Fruit fly (Drosophila melanogaster) whole organism, embryonic: ENCODE measurements around the gene CG14947.

Experiments used
- CG10267 ChIP-seq: fragments of 200-800 bp; sonication (Bioruptor generic); optimal IDR thresholded peaks from 2 replicates; lab custom pipeline; 2018; ENCODE audit warnings: missing biosample characterization, mild to moderate bottlenecking, missing genetic modification characterization, moderate library complexity
- CG10979 ChIP-seq: fragments of 200-800 bp; sonication (Bioruptor generic); optimal IDR thresholded peaks from 2 replicates; lab custom pipeline; 2018; ENCODE audit warnings: missing biosample characterization, mild to moderate bottlenecking, missing genetic modification characterization, moderate library complexity
- CG11085 ChIP-seq: fragments of 200-800 bp; sonication (Bioruptor generic); IDR thresholded peaks from 2 replicates; pipeline ENCODE4 v1.3.6; 2022; ENCODE audit warnings: missing biosample characterization, missing genetic modification characterization
- CG11504 ChIP-seq: fragments of 200-800 bp; sonication (Bioruptor generic); optimal IDR thresholded peaks from 3 replicates; lab custom pipeline; 2019; ENCODE audit warnings: missing biosample characterization, mild to moderate bottlenecking, missing genetic modification characterization, moderate library complexity
- CG11723 ChIP-seq: fragments of 200-800 bp; sonication (Bioruptor generic); optimal IDR thresholded peaks from 2 replicates; lab custom pipeline; 2017; ENCODE audit warnings: missing biosample characterization, mild to moderate bottlenecking, missing genetic modification characterization
- CG12236 ChIP-seq: fragments of 200-800 bp; sonication (Bioruptor generic); optimal IDR thresholded peaks from 2 replicates; lab custom pipeline; 2016; ENCODE audit warnings: missing biosample characterization, missing genetic modification characterization
- CG12769 ChIP-seq: fragments of 200-800 bp; sonication (Bioruptor generic); optimal IDR thresholded peaks from 2 replicates; lab custom pipeline; 2019; ENCODE audit warnings: missing biosample characterization, mild to moderate bottlenecking, missing genetic modification characterization, moderate library complexity
- CG13123 ChIP-seq: fragments of 200-800 bp; sonication (Bioruptor generic); optimal IDR thresholded peaks from 2 replicates; lab custom pipeline; 2016; ENCODE audit warnings: missing biosample characterization, missing genetic modification characterization
- CG13296 ChIP-seq: fragments of 200-800 bp; sonication (Bioruptor generic); optimal IDR thresholded peaks from 3 replicates; lab custom pipeline; 2018; ENCODE audit warnings: missing biosample characterization, mild to moderate bottlenecking, missing genetic modification characterization
- CG17829 ChIP-seq: fragments of 200-800 bp; optimal IDR thresholded peaks from 2 replicates; lab custom pipeline; 2019; ENCODE audit warnings: missing biosample characterization, mild to moderate bottlenecking, missing genetic modification characterization, moderate library complexity
- CG2678 ChIP-seq: fragments of 200-800 bp; sonication (Bioruptor generic); optimal IDR thresholded peaks from 3 replicates; lab custom pipeline; 2019; ENCODE audit warnings: missing biosample characterization, mild to moderate bottlenecking, missing genetic modification characterization, moderate library complexity
- CG2889 ChIP-seq: fragments of 200-800 bp; sonication (Bioruptor generic); IDR thresholded peaks from 3 replicates; pipeline ENCODE4 v1.3.6; 2022; ENCODE audit warnings: missing biosample characterization, missing genetic modification characterization
- CG3163 ChIP-seq: fragments of 200-800 bp; sonication (Bioruptor generic); optimal IDR thresholded peaks from 3 replicates; lab custom pipeline; 2016; ENCODE audit warnings: missing biosample characterization, missing genetic modification characterization
- CG3407 ChIP-seq: fragments of 200-800 bp; sonication (Bioruptor generic); optimal IDR thresholded peaks from 2 replicates; lab custom pipeline; 2018; ENCODE audit warnings: missing biosample characterization, mild to moderate bottlenecking, missing genetic modification characterization
- CG42726 ChIP-seq: fragments of 200-800 bp; sonication (Bioruptor generic); IDR thresholded peaks from 2 replicates; pipeline ENCODE4 v1.3.6; 2022; ENCODE audit warnings: missing biosample characterization, missing genetic modification characterization; ENCODE audit not compliant: partially characterized antibody
- CG4360 ChIP-seq: fragments of 200-800 bp; sonication (Bioruptor generic); IDR thresholded peaks from 2 replicates; pipeline ENCODE4 v1.3.6; 2022; ENCODE audit warnings: missing biosample characterization, missing genetic modification characterization
- CG6791 ChIP-seq: fragments of 200-800 bp; sonication (Bioruptor generic); IDR thresholded peaks from 3 replicates; pipeline ENCODE4 v1.3.6; 2022; ENCODE audit warnings: missing biosample characterization, missing genetic modification characterization; ENCODE audit not compliant: partially characterized antibody
- CG7786 ChIP-seq: fragments of 200-800 bp; sonication (Bioruptor generic); optimal IDR thresholded peaks from 2 replicates; lab custom pipeline; 2016; ENCODE audit warnings: missing biosample characterization, missing genetic modification characterization
- CG9609 ChIP-seq: fragments of 200-800 bp; sonication (Bioruptor generic); optimal IDR thresholded peaks from 3 replicates; lab custom pipeline; 2016; ENCODE audit warnings: missing biosample characterization, missing genetic modification characterization
- Dad ChIP-seq: fragments of 200-800 bp; sonication (Bioruptor generic); optimal IDR thresholded peaks from 3 replicates; lab custom pipeline; 2016; ENCODE audit warnings: missing biosample characterization, missing genetic modification characterization
- E2f2 ChIP-seq: fragments of 200-800 bp; sonication (Bioruptor generic); IDR thresholded peaks from 2 replicates; pipeline ENCODE4 v1.3.6; 2022; ENCODE audit warnings: missing biosample characterization, missing genetic modification characterization
- Fer2 ChIP-seq: fragments of 200-800 bp; sonication (Bioruptor generic); optimal IDR thresholded peaks from 2 replicates; lab custom pipeline; 2018; ENCODE audit warnings: missing biosample characterization, mild to moderate bottlenecking, missing genetic modification characterization, moderate library complexity
- GATAe ChIP-seq: fragments of 200-800 bp; sonication (Bioruptor generic); conservative IDR thresholded peaks from 2 replicates; pipeline ENCODE4 v1.3.6; 2022; ENCODE audit warnings: missing biosample characterization, missing genetic modification characterization
- HHEX ChIP-seq: fragments of 200-800 bp; sonication (Bioruptor generic); optimal IDR thresholded peaks from 3 replicates; lab custom pipeline; 2017; ENCODE audit warnings: missing biosample characterization, mild to moderate bottlenecking, missing genetic modification characterization, missing genetic modification reagents
- Hmx ChIP-seq: fragments of 200-800 bp; sonication (Bioruptor generic); optimal IDR thresholded peaks from 2 replicates; lab custom pipeline; 2016; ENCODE audit warnings: missing biosample characterization, missing genetic modification characterization
- Hr78 ChIP-seq, 2 experiments: fragments of 200-800 bp in 1 of 2; fragments of >200 bp in 1 of 2; sonication (Bioruptor generic) in 1 of 2; optimal IDR thresholded peaks; 2 replicates each; lab custom pipeline; 2017 to 2019; ENCODE audit warnings: missing biosample characterization in 2 of 2, missing genetic modification characterization in 2 of 2, mild to moderate bottlenecking in 1 of 2, moderate library complexity in 1 of 2
- MBD-R2 ChIP-seq: fragments of 200-800 bp; sonication (Bioruptor generic); IDR thresholded peaks from 2 replicates; pipeline ENCODE4 v1.3.6; 2022; ENCODE audit warnings: missing biosample characterization, missing genetic modification characterization
- NFAT ChIP-seq: fragments of 200-800 bp; sonication (Bioruptor generic); IDR thresholded peaks from 2 replicates; pipeline ENCODE4 v1.3.6; 2022; ENCODE audit warnings: missing biosample characterization, missing genetic modification characterization
- Neu2 ChIP-seq: fragments of 200-800 bp; sonication (Bioruptor generic); optimal IDR thresholded peaks from 3 replicates; lab custom pipeline; 2016; ENCODE audit warnings: missing biosample characterization, missing genetic modification characterization, borderline replicate concordance
- Oli ChIP-seq: fragments of 200-800 bp; sonication (Bioruptor generic); optimal IDR thresholded peaks from 2 replicates; lab custom pipeline; 2018; ENCODE audit warnings: missing biosample characterization, mild to moderate bottlenecking, missing genetic modification characterization, moderate library complexity
- Sry-β ChIP-seq: fragments of 200-800 bp; sonication (Bioruptor generic); optimal IDR thresholded peaks from 2 replicates; lab custom pipeline; 2018; ENCODE audit warnings: missing biosample characterization, mild to moderate bottlenecking, missing genetic modification characterization, moderate library complexity
- Usf ChIP-seq: fragments of 200-800 bp; sonication (Bioruptor generic); optimal IDR thresholded peaks from 2 replicates; lab custom pipeline; 2017; ENCODE audit warnings: missing genotype, missing biosample characterization, missing genetic modification characterization
- dmrt11E ChIP-seq: fragments of 200-800 bp; sonication (Bioruptor generic); optimal IDR thresholded peaks from 3 replicates; lab custom pipeline; 2018; ENCODE audit warnings: missing biosample characterization, mild to moderate bottlenecking, missing genetic modification characterization, moderate library complexity
- ewg ChIP-seq: fragments of 200-800 bp; sonication (Bioruptor generic); optimal IDR thresholded peaks from 3 replicates; lab custom pipeline; 2017; ENCODE audit warnings: mild to moderate bottlenecking, missing biosample characterization, missing genetic modification reagents, missing genetic modification characterization
- gfzf ChIP-seq: fragments of 200-800 bp; sonication (Bioruptor generic); optimal IDR thresholded peaks from 2 replicates; lab custom pipeline; 2016; ENCODE audit warnings: missing biosample characterization, mild to moderate bottlenecking, missing genetic modification characterization, moderate library complexity
- gt ChIP-seq: fragments of 200-800 bp; sonication (Bioruptor generic); IDR thresholded peaks from 2 replicates; pipeline ENCODE4 v1.3.6; 2022; ENCODE audit warnings: missing biosample characterization, missing genetic modification characterization
- jing ChIP-seq: fragments of 200-800 bp; sonication (Bioruptor generic); optimal IDR thresholded peaks from 2 replicates; lab custom pipeline; 2018; ENCODE audit warnings: missing biosample characterization, mild to moderate bottlenecking, missing genetic modification characterization
- mam ChIP-seq: fragments of 200-800 bp; sonication (Bioruptor generic); optimal IDR thresholded peaks from 3 replicates; lab custom pipeline; 2016; ENCODE audit warnings: missing biosample characterization, missing genetic modification characterization
- mld ChIP-seq: fragments of 200-800 bp; sonication (Bioruptor generic); IDR thresholded peaks from 3 replicates; pipeline ENCODE4 v1.3.6; 2022; ENCODE audit warnings: missing biosample characterization, missing genetic modification characterization; ENCODE audit not compliant: partially characterized antibody
- peb ChIP-seq: fragments of 200-800 bp; sonication (Bioruptor generic); IDR thresholded peaks from 2 replicates; pipeline ENCODE4 v1.3.6; 2022; ENCODE audit warnings: missing biosample characterization, missing genetic modification characterization
- pnt ChIP-seq: fragments of 200-800 bp; sonication (Bioruptor generic); optimal IDR thresholded peaks from 3 replicates; lab custom pipeline; 2016; ENCODE audit warnings: missing biosample characterization, missing genetic modification characterization
- sc ChIP-seq, 3 experiments: fragments of >200 bp in 2 of 3; fragments of 200-800 bp in 1 of 3; sonication (Bioruptor generic) in 1 of 3; optimal IDR thresholded peaks; 2 replicates in 2 of 3; 3 replicates in 1 of 3; lab custom pipeline; 2017; ENCODE audit warnings: mild to moderate bottlenecking in 1 of 3, missing biosample characterization in 1 of 3, missing genetic modification characterization in 1 of 3, missing genetic modification reagents in 1 of 3
- sisA ChIP-seq: fragments of 200-800 bp; sonication (Bioruptor generic); IDR thresholded peaks from 2 replicates; pipeline ENCODE4 v1.3.6; 2022; ENCODE audit warnings: missing biosample characterization, missing genetic modification characterization
- ssp ChIP-seq: fragments of 200-800 bp; sonication (Bioruptor generic); IDR thresholded peaks from 2 replicates; pipeline ENCODE4 v1.3.6; 2022; ENCODE audit warnings: missing biosample characterization, missing genetic modification characterization
- stc ChIP-seq: fragments of 200-800 bp; sonication (Bioruptor generic); IDR thresholded peaks from 2 replicates; pipeline ENCODE4 v1.3.6; 2022; ENCODE audit warnings: missing biosample characterization, missing genetic modification characterization
- trem ChIP-seq: fragments of 200-800 bp; optimal IDR thresholded peaks from 3 replicates; lab custom pipeline; 2019; ENCODE audit warnings: missing biosample characterization, mild to moderate bottlenecking, missing genetic modification characterization, moderate library complexity
- tup ChIP-seq: fragments of 200-800 bp; sonication (Bioruptor generic); optimal IDR thresholded peaks from 2 replicates; lab custom pipeline; 2016; ENCODE audit warnings: missing biosample characterization, mild to moderate bottlenecking, missing genetic modification characterization, moderate library complexity

Gene CG14947

dm6 chr2L:12103231-12104210, 27.6 kb downstream of the CG14947 start, which contains the start of the genes Patsas and ThrRS (continued):
- TF ChIP-seq CG3163 (GFP tag; lab: Kevin White, UChicago) (peak; percentile 38), gfzf (GFP tag; lab: Kevin White, UChicago) (peak; percentile 79), Usf (peak; percentile 83), CG10267 (peak; percentile 84), Neu2 (GFP tag; lab: Kevin White, UChicago) (no peak), mld (no peak), ewg (GFP tag; lab: Kevin White, UChicago) (peak; percentile 73), CG17829 (tag; lab: Kevin White, UChicago) (peak; percentile 84), Oli (peak; percentile 87), pnt (GFP tag; lab: Kevin White, UChicago) (peak; percentile 71), CG11085 (peak; percentile 75), CG9609 (GFP tag; lab: Kevin White, UChicago) (peak; percentile 52), CG7786 (peak; percentile 65), tup (GFP tag; lab: Kevin White, UChicago) (peak; percentile 28), CG42726 (no peak), ssp (GFP tag; lab: Robert Waterston, UW) (peak; percentile 97), CG12236 (GFP tag; lab: Kevin White, UChicago) (no peak), stc (GFP tag; lab: Robert Waterston, UW) (peak; percentile 65), gt (GFP tag; lab: Robert Waterston, UW) (peak; percentile 53; the same call in 1 of the 2 replicates), CG13123 (GFP tag; lab: Kevin White, UChicago) (peak; percentile 63), Hr78 (GFP tag; optimal IDR thresholded peaks at IDR 0.05; lab: Kevin White, UChicago) (no peak), CG4360 (GFP tag; lab: Robert Waterston, UW) (peak; percentile 90), sc (optimal IDR thresholded peaks at IDR 0.05; lab: Kevin White, UChicago) (no peak), sc (GFP tag; optimal IDR thresholded peaks at IDR 0.05; lab: Kevin White, UChicago) (peak; percentile 72), Sry-β (GFP tag; lab: Kevin White, UChicago) (peak; percentile 39), E2f2 (GFP tag; lab: Robert Waterston, UW) (peak; percentile 79), dmrt11E (tag; lab: Kevin White, UChicago) (peak; percentile 85), CG11504 (tag; lab: Kevin White, UChicago) (peak; percentile 89), CG10979 (tag; lab: Kevin White, UChicago) (peak; percentile 80), mam (GFP tag; lab: Kevin White, UChicago) (peak; percentile 83), sisA (GFP tag; lab: Robert Waterston, UW) (peak; percentile 86), CG3407 (GFP tag; lab: Kevin White, UChicago) (no peak), Hmx (GFP tag; lab: Kevin White, UChicago) (peak; percentile 41), CG12769 (tag; lab: Kevin White, UChicago) (no peak), trem (peak; percentile 73), CG11723 (peak; percentile 63), CG2889 (GFP tag; lab: Robert Waterston, UW) (peak; percentile 80), CG6791 (GFP tag; lab: Robert Waterston, UW) (no peak), NFAT (GFP tag; lab: Robert Waterston, UW) (peak; percentile 74), peb (peak; percentile 50; the same call in 1 of the 2 replicates), CG13296 (GFP tag; lab: Kevin White, UChicago) (peak; percentile 78), CG2678 (tag; lab: Kevin White, UChicago) (peak; percentile 91), Fer2 (tag; lab: Kevin White, UChicago) (peak; percentile 84), HHEX (peak; percentile 81), jing (GFP tag; lab: Kevin White, UChicago) (no peak), GATAe (GFP tag; lab: Robert Waterston, UW) (peak; percentile 47), Dad (GFP tag; lab: Kevin White, UChicago) (peak; percentile 71), MBD-R2 (GFP tag; lab: Robert Waterston, UW) (peak; percentile 34; the same call in 1 of the 2 replicates)
